Worm (Caenorhabditis elegans): ENCODE measurements around the gene C25G6.3.

DNA sequence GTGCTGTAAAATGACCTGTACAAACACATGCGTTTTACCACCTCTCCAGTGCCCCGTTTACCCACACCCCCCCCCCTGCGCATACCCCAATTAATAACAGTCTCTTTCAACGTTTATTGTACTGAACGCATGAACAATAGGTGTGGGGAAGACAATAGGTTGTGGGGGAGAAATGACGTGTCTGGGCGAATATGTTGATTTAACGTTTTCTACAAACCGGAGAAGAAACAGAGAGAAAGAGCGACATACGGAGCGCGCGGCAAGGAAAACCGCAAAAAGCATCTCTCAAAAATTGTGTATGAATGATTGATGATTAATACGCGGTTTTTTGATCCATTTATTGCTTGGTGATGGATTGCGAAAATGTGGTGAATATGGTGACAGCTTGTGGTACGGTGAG, 14.9 kb downstream of the C25G6.3 start:
- no peak for TF ChIP-seq zag-1 (tag; optimal IDR thresholded peaks at IDR 0.05)
- no peak for TF ChIP-seq hmg-11 (tag; optimal IDR thresholded peaks at IDR 0.05)
- no peak for TF ChIP-seq egl-27 (tag; optimal IDR thresholded peaks at IDR 0.05)
- TF ChIP-seq nfya-1 (tag; optimal IDR thresholded peaks at IDR 0.05; ENCODE audit: insufficient read depth), result no peak
- TF ChIP-seq ztf-11 (tag; optimal IDR thresholded peaks at IDR 0.05), result no peak
- no peak for TF ChIP-seq ZK546.5 (tag; optimal IDR thresholded peaks at IDR 0.05)
- TF ChIP-seq ceh-28 (tag; optimal IDR thresholded peaks at IDR 0.05), result no peak
- TF ChIP-seq snpc-4 (tag; optimal IDR thresholded peaks at IDR 0.05), result no peak
- TF ChIP-seq ama-1 (optimal IDR thresholded peaks at IDR 0.05), result no peak

Measured in whole organism, L3 larva.